Worm (Caenorhabditis elegans) whole organism, L2 larva: Measurements from ENCODE around the gene ntl-3.

Experiments used
- C34F6.9 ChIP-seq: fragments of 150-350 bp; optimal IDR thresholded peaks from 2 replicates; lab custom pipeline; 2014; ENCODE audit warnings: missing biosample characterization, missing genetic modification characterization
- F13H6.1 ChIP-seq: sonication (generic microtip); optimal IDR thresholded peaks from 2 replicates; lab custom pipeline; 2016; ENCODE audit warnings: missing genetic modification characterization, missing compliant biosample characterization
- R02D3.7 ChIP-seq: fragments of 150-350 bp; optimal IDR thresholded peaks from 2 replicates; lab custom pipeline; 2014; ENCODE audit warnings: missing biosample characterization, missing genetic modification characterization
- ZK546.5 ChIP-seq: sonication (generic microtip); optimal IDR thresholded peaks from 2 replicates; lab custom pipeline; 2017; ENCODE audit warnings: missing biosample characterization, missing genetic modification characterization
- alr-1 ChIP-seq: fragments of 150-350 bp; optimal IDR thresholded peaks from 2 replicates; lab custom pipeline; 2014; ENCODE audit warnings: missing biosample characterization, missing genetic modification characterization
- aly-2 ChIP-seq: fragments of 150-350 bp; optimal IDR thresholded peaks from 2 replicates; lab custom pipeline; 2014; ENCODE audit warnings: missing biosample characterization, missing genetic modification characterization
- ama-1 ChIP-seq: fragments of 150-350 bp; optimal IDR thresholded peaks from 2 replicates; lab custom pipeline; 2018; ENCODE audit warnings: inconsistent platforms
- blmp-1 ChIP-seq: sonication (generic microtip); optimal IDR thresholded peaks from 2 replicates; lab custom pipeline; 2017; ENCODE audit warnings: missing genetic modification characterization, mild to moderate bottlenecking, missing compliant biosample characterization, antibody characterized with exemption, moderate library complexity; ENCODE audit not compliant: insufficient read depth
- ceh-16 ChIP-seq: fragments of 150-350 bp; optimal IDR thresholded peaks from 2 replicates; lab custom pipeline; 2014; ENCODE audit warnings: missing biosample characterization, missing genetic modification characterization
- ceh-82 ChIP-seq: fragments of 150-350 bp; optimal IDR thresholded peaks from 2 replicates; lab custom pipeline; 2014; ENCODE audit warnings: missing biosample characterization, missing genetic modification characterization
- crh-2 ChIP-seq: sonication (generic microtip); optimal IDR thresholded peaks from 2 replicates; lab custom pipeline; 2017; ENCODE audit warnings: missing biosample characterization, missing genetic modification characterization
- dmd-4 ChIP-seq: sonication (generic microtip); optimal IDR thresholded peaks from 2 replicates; lab custom pipeline; 2017; ENCODE audit warnings: missing biosample characterization, missing genetic modification characterization
- egl-27 ChIP-seq: sonication (generic microtip); optimal IDR thresholded peaks from 3 replicates; lab custom pipeline; 2017; ENCODE audit warnings: missing biosample characterization, missing genetic modification reagents, missing genetic modification characterization
- elt-1 ChIP-seq: fragments of 150-350 bp; optimal IDR thresholded peaks from 2 replicates; lab custom pipeline; 2014; ENCODE audit warnings: missing biosample characterization, missing genetic modification characterization
- elt-3 ChIP-seq: sonication (generic microtip); optimal IDR thresholded peaks from 2 replicates; lab custom pipeline; 2017; ENCODE audit warnings: missing biosample characterization, missing genetic modification characterization
- fos-1 ChIP-seq: fragments of 150-350 bp; optimal IDR thresholded peaks from 2 replicates; lab custom pipeline; 2014; ENCODE audit warnings: missing biosample characterization, missing genetic modification characterization
- gmeb-1 ChIP-seq: fragments of 150-350 bp; optimal IDR thresholded peaks from 2 replicates; lab custom pipeline; 2014; ENCODE audit warnings: missing biosample characterization, missing genetic modification characterization
- lin-11 ChIP-seq: fragments of 150-350 bp; sonication (generic microtip); optimal IDR thresholded peaks from 2 replicates; lab custom pipeline; 2014; ENCODE audit warnings: missing biosample characterization, missing genetic modification characterization, inconsistent platforms, mixed read lengths
- lin-13 ChIP-seq: fragments of 150-350 bp; optimal IDR thresholded peaks from 2 replicates; lab custom pipeline; 2014; ENCODE audit warnings: missing biosample characterization, missing genetic modification reagents, missing genetic modification characterization
- lin-39 ChIP-seq: fragments of 150-350 bp; optimal IDR thresholded peaks from 2 replicates; lab custom pipeline; 2014; ENCODE audit warnings: missing biosample characterization, missing genetic modification reagents, missing genetic modification characterization
- lsy-2 ChIP-seq, 2 experiments: fragments of 150-350 bp in 1 of 2; sonication (generic microtip) in 1 of 2; optimal IDR thresholded peaks; 2 replicates each; lab custom pipeline; 2014 to 2017; ENCODE audit warnings: missing biosample characterization in 2 of 2, missing genetic modification characterization in 2 of 2
- mab-5 ChIP-seq: fragments of 150-350 bp; optimal IDR thresholded peaks from 2 replicates; lab custom pipeline; 2014; ENCODE audit warnings: missing biosample characterization, missing genetic modification characterization
- mbf-1 ChIP-seq: sonication (generic microtip); optimal IDR thresholded peaks from 2 replicates; lab custom pipeline; 2017; ENCODE audit warnings: missing biosample characterization, missing genetic modification characterization
- mdl-1 ChIP-seq, 2 experiments: fragments of 150-350 bp in 1 of 2; sonication (generic microtip) in 1 of 2; optimal IDR thresholded peaks; 2 replicates each; lab custom pipeline; 2017; ENCODE audit warnings: missing biosample characterization in 2 of 2, missing genetic modification characterization in 2 of 2
- nhr-10 ChIP-seq: sonication (generic microtip); optimal IDR thresholded peaks from 2 replicates; lab custom pipeline; 2017; ENCODE audit warnings: missing biosample characterization, missing genetic modification characterization
- nhr-11 ChIP-seq: fragments of 150-350 bp; optimal IDR thresholded peaks from 2 replicates; lab custom pipeline; 2014; ENCODE audit warnings: missing biosample characterization, missing genetic modification characterization
- nhr-12 ChIP-seq: fragments of 150-350 bp; optimal IDR thresholded peaks from 2 replicates; lab custom pipeline; 2014; ENCODE audit warnings: missing biosample characterization, missing genetic modification characterization
- nhr-129 ChIP-seq: fragments of 150-350 bp; optimal IDR thresholded peaks from 2 replicates; lab custom pipeline; 2014; ENCODE audit warnings: missing biosample characterization, missing genetic modification characterization
- nhr-21 ChIP-seq: fragments of 150-350 bp; optimal IDR thresholded peaks from 2 replicates; lab custom pipeline; 2014; ENCODE audit warnings: missing biosample characterization, missing genetic modification characterization
- nhr-237 ChIP-seq: fragments of 150-350 bp; optimal IDR thresholded peaks from 2 replicates; lab custom pipeline; 2014; ENCODE audit warnings: missing biosample characterization, missing genetic modification characterization
- nhr-25 ChIP-seq: fragments of 150-350 bp; sonication (generic microtip); optimal IDR thresholded peaks from 3 replicates; lab custom pipeline; 2014; ENCODE audit warnings: missing biosample characterization, missing genetic modification characterization
- peb-1 ChIP-seq: fragments of 150-350 bp; optimal IDR thresholded peaks from 2 replicates; lab custom pipeline; 2014; ENCODE audit warnings: missing biosample characterization, missing genetic modification characterization
- sem-4 ChIP-seq: fragments of 150-350 bp; optimal IDR thresholded peaks from 2 replicates; lab custom pipeline; 2014; ENCODE audit warnings: missing biosample characterization, missing genetic modification reagents, missing genetic modification characterization
- skn-1 ChIP-seq: sonication (generic microtip); optimal IDR thresholded peaks from 2 replicates; lab custom pipeline; 2017; ENCODE audit warnings: missing biosample characterization, missing genetic modification characterization
- sma-3 ChIP-seq: sonication (generic microtip); optimal IDR thresholded peaks from 2 replicates; lab custom pipeline; 2016; ENCODE audit warnings: missing genetic modification reagents, missing genetic modification characterization, missing compliant biosample characterization
- sma-9 ChIP-seq, 2 experiments: fragments of 150-350 bp in 1 of 2; sonication (generic microtip) in 1 of 2; optimal IDR thresholded peaks; 2 replicates each; lab custom pipeline; 2014 to 2016; ENCODE audit warnings: missing genetic modification characterization in 2 of 2, mild to moderate bottlenecking in 1 of 2, missing biosample characterization in 1 of 2, missing compliant biosample characterization in 1 of 2, missing genetic modification reagents in 1 of 2, moderate library complexity in 1 of 2
- snpc-4 ChIP-seq: fragments of 150-350 bp; optimal IDR thresholded peaks from 2 replicates; lab custom pipeline; 2014; ENCODE audit warnings: missing biosample characterization, missing genetic modification characterization
- unc-55 ChIP-seq: fragments of 150-350 bp; sonication (generic microtip); optimal IDR thresholded peaks from 3 replicates; lab custom pipeline; 2014; ENCODE audit warnings: missing biosample characterization, missing genetic modification reagents, missing genetic modification characterization
- unc-62 ChIP-seq: fragments of 150-350 bp; optimal IDR thresholded peaks from 2 replicates; lab custom pipeline; 2014; ENCODE audit warnings: missing biosample characterization, missing genetic modification reagents, missing genetic modification characterization
- zag-1 ChIP-seq: fragments of 150-350 bp; optimal IDR thresholded peaks from 2 replicates; lab custom pipeline; 2014; ENCODE audit warnings: missing biosample characterization, missing genetic modification characterization
- ztf-1 ChIP-seq: fragments of 200-800 bp; sonication (Bioruptor generic); conservative IDR thresholded peaks from 2 replicates; pipeline ENCODE4 v1.3.6; 2022; ENCODE audit warnings: missing genetic modification characterization, missing compliant biosample characterization
- ztf-11 ChIP-seq: sonication (generic microtip); optimal IDR thresholded peaks from 2 replicates; lab custom pipeline; 2017; ENCODE audit warnings: missing biosample characterization, missing genetic modification characterization
- ztf-4 ChIP-seq: fragments of 150-350 bp; optimal IDR thresholded peaks from 2 replicates; lab custom pipeline; 2014; ENCODE audit warnings: missing biosample characterization, missing genetic modification characterization

The ntl-3 gene

ce11 chrIII:11829062-11829461 lies 17.2 kb downstream of the ntl-3 start:
- TF ChIP-seq ama-1 (lab: Kevin White, UChicago) (no peak), R02D3.7 (no peak), nhr-25 (tag; lab: Kevin White, UChicago) (no peak), aly-2 (tag; lab: Kevin White, UChicago) (no peak), dmd-4 (tag; lab: Kevin White, UChicago) (no peak), elt-3 (no peak), unc-62 (GFP tag; lab: Kevin White, UChicago) (no peak), ztf-1 (GFP tag; lab: Robert Waterston, UW) (no peak), nhr-11 (tag; lab: Kevin White, UChicago) (no peak), lsy-2 (tag; optimal IDR thresholded peaks at IDR 0.05; lab: Kevin White, UChicago) (no peak), elt-1 (tag; lab: Kevin White, UChicago) (no peak), ztf-4 (tag; lab: Kevin White, UChicago) (no peak), lin-39 (tag; lab: Kevin White, UChicago) (no peak), blmp-1 (tag; lab: Kevin White, UChicago) (no peak), ZK546.5 (tag; lab: Kevin White, UChicago) (no peak), lin-13 (GFP tag; lab: Kevin White, UChicago) (no peak), egl-27 (tag; lab: Kevin White, UChicago) (no peak), nhr-10 (no peak)

ce11 chrIII:11826118-11826517 lies 20.1 kb downstream of the ntl-3 start, which contains the start of gene rsp-8:
TSS of gene rsp-8 (plus strand) at chrIII:11826418.
- TF ChIP-seq sem-4 (tag; lab: Kevin White, UChicago) = no peak
- TF ChIP-seq aly-2 (tag; lab: Kevin White, UChicago) = no peak
- TF ChIP-seq lin-11 = no peak
- no peak for TF ChIP-seq mbf-1
- no peak for TF ChIP-seq F13H6.1 (tag; lab: Kevin White, UChicago)
- TF ChIP-seq snpc-4 (tag; lab: Kevin White, UChicago) = no peak
- TF ChIP-seq nhr-21 = no peak
- TF ChIP-seq C34F6.9 (tag; lab: Kevin White, UChicago) = no peak
- TF ChIP-seq peb-1 (tag; lab: Kevin White, UChicago) = no peak
- TF ChIP-seq ZK546.5 (tag; lab: Kevin White, UChicago) = no peak
- no peak for TF ChIP-seq ceh-82
- no peak for TF ChIP-seq crh-2 (tag; lab: Kevin White, UChicago)
- no peak for TF ChIP-seq ceh-16 (tag; lab: Kevin White, UChicago)
- no peak for TF ChIP-seq nhr-237 (tag; lab: Kevin White, UChicago)
- no peak for TF ChIP-seq skn-1
- TF ChIP-seq nhr-10 = no peak
- no peak for TF ChIP-seq lsy-2 (tag; optimal IDR thresholded peaks at IDR 0.05; lab: Kevin White, UChicago)
- TF ChIP-seq, all 48 proteins: peak for 0

- TF ChIP-seq ztf-4 (tag; lab: Kevin White, UChicago) = no peak
- no peak for TF ChIP-seq nhr-11 (tag; lab: Kevin White, UChicago)
- TF ChIP-seq dmd-4 (tag; lab: Kevin White, UChicago) = no peak
- no peak for TF ChIP-seq R02D3.7
- no peak for TF ChIP-seq skn-1
- peak in 1 of 2 experiments; percentile 78 for TF ChIP-seq mdl-1 (tag; optimal IDR thresholded peaks at IDR 0.05; lab: Kevin White, UChicago)
- TF ChIP-seq nhr-10 = no peak
- TF ChIP-seq aly-2 (tag; lab: Kevin White, UChicago) = no peak
- TF ChIP-seq sma-9 (GFP tag; optimal IDR thresholded peaks at IDR 0.05; lab: Kevin White, UChicago) = peak; percentile 0
- no peak for TF ChIP-seq sma-9 (tag; optimal IDR thresholded peaks at IDR 0.05; lab: Kevin White, UChicago)
- TF ChIP-seq F13H6.1 (tag; lab: Kevin White, UChicago) = peak; percentile 38
- peak; percentile 35 for TF ChIP-seq gmeb-1
- TF ChIP-seq C34F6.9 (tag; lab: Kevin White, UChicago) = peak; percentile 87
- TF ChIP-seq nhr-129 = peak; percentile 43
- TF ChIP-seq sem-4 (tag; lab: Kevin White, UChicago) = peak; percentile 84
- peak; percentile 51 for TF ChIP-seq lin-13 (GFP tag; lab: Kevin White, UChicago)
- peak; percentile 22 for TF ChIP-seq mab-5 (tag; lab: Kevin White, UChicago)
- TF ChIP-seq fos-1 = peak; percentile 48
- TF ChIP-seq elt-3 = no peak
- no peak for TF ChIP-seq nhr-12
- no peak for TF ChIP-seq ztf-11
- no peak for TF ChIP-seq lin-39 (tag; lab: Kevin White, UChicago)
- TF ChIP-seq sma-3 (GFP tag; lab: Kevin White, UChicago) = peak; percentile 53
- TF ChIP-seq peb-1 (tag; lab: Kevin White, UChicago) = no peak
- no peak for TF ChIP-seq elt-1 (tag; lab: Kevin White, UChicago)
- TF ChIP-seq unc-55 = peak; percentile 85
- peak; percentile 49 for TF ChIP-seq lin-11
- TF ChIP-seq crh-2 (tag; lab: Kevin White, UChicago) = peak; percentile 74
- TF ChIP-seq egl-27 (tag; lab: Kevin White, UChicago) = no peak
- no peak for TF ChIP-seq ZK546.5 (tag; lab: Kevin White, UChicago)
- peak; percentile 13 for TF ChIP-seq zag-1 (tag; lab: Kevin White, UChicago)
- peak; percentile 3 for TF ChIP-seq snpc-4 (tag; lab: Kevin White, UChicago)
- peak; percentile 36 to 85 for TF ChIP-seq lsy-2 (tag; optimal IDR thresholded peaks at IDR 0.05; lab: Kevin White, UChicago)
- TF ChIP-seq alr-1 (tag; lab: Kevin White, UChicago) = no peak
- peak; percentile 21 for TF ChIP-seq nhr-25 (tag; lab: Kevin White, UChicago)
Observed at ce11 chrIII:11825654-11826053, 20.6 kb downstream of the ntl-3 start.
